Worm (Caenorhabditis elegans) whole organism, early embryonic: ENCODE results near the gene srh-100.

Experiments used
- B0310.2 ChIP-seq: sonication (generic microtip); optimal IDR thresholded peaks from 2 replicates; lab custom pipeline; 2016; ENCODE audit warnings: mild to moderate bottlenecking, missing genetic modification characterization, missing compliant biosample characterization
- F13C5.2 ChIP-seq: sonication (generic microtip); optimal IDR thresholded peaks from 2 replicates; lab custom pipeline; 2017; ENCODE audit warnings: mild to moderate bottlenecking, missing genetic modification characterization, inconsistent platforms, missing compliant biosample characterization
- aly-1 ChIP-seq: sonication (generic microtip); optimal IDR thresholded peaks from 2 replicates; lab custom pipeline; 2016; ENCODE audit warnings: missing genetic modification characterization, missing compliant biosample characterization
- ama-1 ChIP-seq: fragments of 150-350 bp; optimal IDR thresholded peaks from 2 replicates; lab custom pipeline; 2014
- ceh-13 ChIP-seq: fragments of 200-800 bp; sonication (Bioruptor generic); optimal IDR thresholded peaks from 2 replicates; lab custom pipeline; 2018; ENCODE audit warnings: mild to moderate bottlenecking, missing genetic modification characterization, missing compliant biosample characterization
- ceh-36 ChIP-seq: sonication (generic microtip); optimal IDR thresholded peaks from 2 replicates; lab custom pipeline; 2016; ENCODE audit warnings: missing genetic modification characterization, inconsistent platforms, missing compliant biosample characterization
- ets-7 ChIP-seq: sonication (generic microtip); optimal IDR thresholded peaks from 2 replicates; lab custom pipeline; 2016; ENCODE audit warnings: missing genotype, missing genetic modification characterization, missing compliant biosample characterization
- flt-1 ChIP-seq: fragments of 200-800 bp; sonication (Bioruptor generic); IDR thresholded peaks from 2 replicates; pipeline ENCODE4 v1.3.6; 2022; ENCODE audit warnings: missing genetic modification characterization, missing compliant biosample characterization
- hmbx-1 ChIP-seq: sonication (generic microtip); optimal IDR thresholded peaks from 2 replicates; lab custom pipeline; 2016; ENCODE audit warnings: mild to moderate bottlenecking, missing genetic modification characterization, missing compliant biosample characterization
- hmg-4 ChIP-seq: fragments of 200-800 bp; sonication (Bioruptor generic); optimal IDR thresholded peaks from 2 replicates; lab custom pipeline; 2018; ENCODE audit warnings: mild to moderate bottlenecking, missing genetic modification characterization, missing compliant biosample characterization
- hnd-1 ChIP-seq: sonication (generic microtip); optimal IDR thresholded peaks from 2 replicates; lab custom pipeline; 2016; ENCODE audit warnings: missing genetic modification characterization, missing compliant biosample characterization
- pes-1 ChIP-seq: fragments of 200-800 bp; sonication (Bioruptor generic); IDR thresholded peaks from 2 replicates; pipeline ENCODE4 v1.3.6; 2022; ENCODE audit warnings: missing genetic modification reagents, missing genetic modification characterization, missing compliant biosample characterization
- scrt-1 ChIP-seq: fragments of 200-800 bp; sonication (Bioruptor generic); IDR thresholded peaks from 2 replicates; pipeline ENCODE4 v1.3.6; 2022; ENCODE audit warnings: missing genetic modification characterization, missing compliant biosample characterization
- sea-1 ChIP-seq: fragments of 200-800 bp; sonication (Bioruptor generic); conservative IDR thresholded peaks from 2 replicates; pipeline ENCODE4 v1.3.6; 2022; ENCODE audit warnings: missing genetic modification characterization, missing compliant biosample characterization
- tbx-11 ChIP-seq: fragments of 200-800 bp; sonication (Bioruptor generic); IDR thresholded peaks from 2 replicates; pipeline ENCODE4 v1.3.6; 2022; ENCODE audit warnings: missing genetic modification characterization, missing compliant biosample characterization
- tbx-37 ChIP-seq: fragments of 200-800 bp; sonication (Bioruptor generic); conservative IDR thresholded peaks from 2 replicates; pipeline ENCODE4 v1.3.6; 2022; ENCODE audit warnings: missing genetic modification reagents, missing genetic modification characterization, missing compliant biosample characterization
- tra-4 ChIP-seq: sonication (generic microtip); optimal IDR thresholded peaks from 2 replicates; lab custom pipeline; 2017; ENCODE audit warnings: missing genetic modification characterization, missing compliant biosample characterization

Gene srh-100

ce11 chrII:3670956-3671355 is 43.5 kb downstream of the srh-100 start, which contains the start of gene srx-98:
Gene srx-98, minus strand, starts transcription at chrII:3671056.
- no peak for TF ChIP-seq scrt-1 (GFP tag; lab: Robert Waterston, UW)
- no peak for TF ChIP-seq aly-1 (tag; lab: Kevin White, UChicago)
- no peak for TF ChIP-seq tbx-11 (GFP tag; lab: Robert Waterston, UW)
- TF ChIP-seq sea-1 (GFP tag; lab: Robert Waterston, UW): no peak
- TF ChIP-seq flt-1: no peak

DNA sequence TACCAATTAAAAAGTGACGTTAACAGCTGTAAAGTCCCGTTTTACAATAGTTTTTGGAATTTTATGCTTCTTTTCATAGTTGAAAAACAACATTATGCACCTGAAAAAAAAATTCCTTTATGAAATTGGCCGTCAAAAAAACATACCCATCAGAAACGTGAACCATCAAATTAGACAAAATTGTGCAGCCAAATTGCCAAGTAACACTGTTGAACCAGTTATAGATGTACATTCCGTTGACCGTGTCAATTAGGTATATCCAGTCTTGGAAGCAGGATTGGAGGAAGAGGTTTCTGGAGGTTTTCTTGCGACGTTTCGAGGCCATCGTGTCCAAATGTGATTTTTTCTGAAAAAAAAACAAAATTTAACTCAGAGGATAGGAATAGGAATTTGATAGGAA is 45.2 kb downstream of the srh-100 start, which contains the start of gene srx-97:
Gene srx-97 (minus strand): TSS at position 101 of the 400 bp plus-strand sequence.
- TF ChIP-seq tbx-37 (GFP tag; lab: Robert Waterston, UW): no peak
- no peak for TF ChIP-seq tbx-11 (GFP tag; lab: Robert Waterston, UW)
- TF ChIP-seq hmbx-1 (tag; lab: Kevin White, UChicago): no peak
- no peak for TF ChIP-seq pes-1 (GFP tag; lab: Robert Waterston, UW)
- no peak for TF ChIP-seq ceh-13
- TF ChIP-seq B0310.2 (tag; lab: Kevin White, UChicago): no peak

ce11 chrII:3665181-3665580 is 49.3 kb downstream of the srh-100 start:
- TF ChIP-seq tbx-37 (GFP tag; lab: Robert Waterston, UW) (no peak), scrt-1 (GFP tag; lab: Robert Waterston, UW) (no peak), aly-1 (tag; lab: Kevin White, UChicago) (no peak), tbx-11 (GFP tag; lab: Robert Waterston, UW) (no peak), pes-1 (GFP tag; lab: Robert Waterston, UW) (no peak), F13C5.2 (no peak), tra-4 (tag; lab: Kevin White, UChicago) (no peak), ceh-13 (no peak), B0310.2 (tag; lab: Kevin White, UChicago) (no peak), sea-1 (GFP tag; lab: Robert Waterston, UW) (no peak), hmbx-1 (tag; lab: Kevin White, UChicago) (no peak), hnd-1 (tag; lab: Kevin White, UChicago) (no peak), hmg-4 (no peak), ama-1 (lab: Kevin White, UChicago) (no peak), flt-1 (no peak), ceh-36 (tag; lab: Kevin White, UChicago) (no peak)

- TF ChIP-seq scrt-1 (GFP tag; lab: Robert Waterston, UW) (no peak), hmbx-1 (tag; lab: Kevin White, UChicago) (no peak), hnd-1 (tag; lab: Kevin White, UChicago) (no peak), tbx-37 (GFP tag; lab: Robert Waterston, UW) (no peak), F13C5.2 (no peak), aly-1 (tag; lab: Kevin White, UChicago) (no peak), ceh-13 (no peak), ets-7 (tag; lab: Kevin White, UChicago) (no peak), hmg-4 (no peak), sea-1 (GFP tag; lab: Robert Waterston, UW) (no peak), tbx-11 (GFP tag; lab: Robert Waterston, UW) (no peak)
These were observed 50.0 kb downstream of the srh-100 start, which contains the start of gene F19B10.3 for ce11 chrII:3664470-3664869. Gene F19B10.3, plus strand, starts transcription at chrII:3664770.

- TF ChIP-seq aly-1 (tag; lab: Kevin White, UChicago): no peak
- TF ChIP-seq ceh-36 (tag; lab: Kevin White, UChicago): no peak
- TF ChIP-seq ceh-13: no peak
- no peak for TF ChIP-seq hmbx-1 (tag; lab: Kevin White, UChicago)
- no peak for TF ChIP-seq tra-4 (tag; lab: Kevin White, UChicago)
- no peak for TF ChIP-seq hnd-1 (tag; lab: Kevin White, UChicago)
- no peak for TF ChIP-seq tbx-11 (GFP tag; lab: Robert Waterston, UW)
- TF ChIP-seq hmg-4: no peak
- TF ChIP-seq ets-7 (tag; lab: Kevin White, UChicago): no peak
- no peak for TF ChIP-seq flt-1
These were observed 50.7 kb downstream of the srh-100 start, which contains the start of gene F19B10.6 for ce11 chrII:3663796-3664195. Gene F19B10.6, minus strand, starts transcription at chrII:3663896.
